Worm (Caenorhabditis elegans) whole organism, L1 larva: Measurements from ENCODE around the gene ZC190.5.

Experiments used
- C16A3.4 ChIP-seq: fragments of 150-350 bp; optimal IDR thresholded peaks from 2 replicates; lab custom pipeline; 2014; ENCODE audit warnings: missing biosample characterization, missing genetic modification characterization
- C34B4.2 ChIP-seq: sonication (generic microtip); optimal IDR thresholded peaks from 2 replicates; lab custom pipeline; 2017; ENCODE audit warnings: mild to moderate bottlenecking, missing genetic modification characterization, missing compliant biosample characterization
- aha-1 ChIP-seq: fragments of 150-350 bp; optimal IDR thresholded peaks from 2 replicates; lab custom pipeline; 2014; ENCODE audit warnings: missing biosample characterization, missing genetic modification characterization
- blmp-1 ChIP-seq: fragments of 150-350 bp; optimal IDR thresholded peaks from 2 replicates; lab custom pipeline; 2014; ENCODE audit warnings: missing biosample characterization, missing genetic modification characterization
- ceh-82 ChIP-seq, 3 experiments: fragments of 150-350 bp in 1 of 3; sonication (generic microtip) in 2 of 3; optimal IDR thresholded peaks; 2 replicates each; lab custom pipeline; 2014 to 2017; ENCODE audit warnings: missing biosample characterization in 3 of 3, missing genetic modification characterization in 3 of 3
- ceh-90 ChIP-seq: sonication (generic microtip); optimal IDR thresholded peaks from 2 replicates; lab custom pipeline; 2016; ENCODE audit warnings: missing genetic modification characterization, missing compliant biosample characterization
- dsc-1 ChIP-seq: sonication (generic microtip); optimal IDR thresholded peaks from 2 replicates; lab custom pipeline; 2016; ENCODE audit warnings: mild to moderate bottlenecking, missing genetic modification characterization, missing compliant biosample characterization
- efl-1 ChIP-seq, 4 experiments: fragments of 150-350 bp; optimal IDR thresholded peaks in 3 of 4; peaks in 1 of 4; 1 replicate in 1 of 4; 2 replicates in 3 of 4; lab custom pipeline; 2014; ENCODE audit warnings: missing biosample characterization in 2 of 4, missing genetic modification characterization in 2 of 4, missing genetic modification reagents in 2 of 4
- elt-2 ChIP-seq: sonication (generic microtip); optimal IDR thresholded peaks from 2 replicates; lab custom pipeline; 2016; ENCODE audit warnings: missing genetic modification characterization, mild to moderate bottlenecking, inconsistent platforms, missing compliant biosample characterization, missing genetic modification reagents
- elt-3 ChIP-seq, 6 experiments: fragments of 150-350 bp in 1 of 6; sonication (generic microtip); optimal IDR thresholded peaks; 2 replicates each; lab custom pipeline; 2017 to 2018; ENCODE audit warnings: missing biosample characterization in 6 of 6, missing genetic modification characterization in 6 of 6, inconsistent platforms in 1 of 6
- fkh-8 ChIP-seq: sonication (generic microtip); optimal IDR thresholded peaks from 2 replicates; lab custom pipeline; 2016; ENCODE audit warnings: mild to moderate bottlenecking, missing genetic modification characterization, missing compliant biosample characterization
- fos-1 ChIP-seq: fragments of 150-350 bp; optimal IDR thresholded peaks from 2 replicates; lab custom pipeline; 2014; ENCODE audit warnings: missing biosample characterization, missing genetic modification characterization
- grh-1 ChIP-seq: fragments of 200-800 bp; sonication (Bioruptor generic); IDR thresholded peaks from 2 replicates; pipeline ENCODE4 v1.3.6; 2022; ENCODE audit warnings: missing genetic modification reagents, missing genetic modification characterization, missing compliant biosample characterization
- hlh-17 ChIP-seq: fragments of 200-800 bp; sonication (Bioruptor generic); optimal IDR thresholded peaks from 2 replicates; lab custom pipeline; 2018; ENCODE audit warnings: missing genetic modification characterization, mild to moderate bottlenecking, missing compliant biosample characterization, moderate library complexity, borderline replicate concordance
- irx-1 ChIP-seq: sonication (generic microtip); optimal IDR thresholded peaks from 2 replicates; lab custom pipeline; 2016; ENCODE audit warnings: missing genetic modification characterization, missing compliant biosample characterization
- isw-1 ChIP-seq: fragments of 200-800 bp; sonication (Bioruptor generic); IDR thresholded peaks from 2 replicates; pipeline ENCODE4 v1.3.6; 2022; ENCODE audit warnings: missing genetic modification characterization, missing compliant biosample characterization
- lin-13 ChIP-seq: fragments of 150-350 bp; optimal IDR thresholded peaks from 2 replicates; lab custom pipeline; 2014; ENCODE audit warnings: missing biosample characterization, missing genetic modification reagents, missing genetic modification characterization
- lin-14 ChIP-seq: fragments of 200-800 bp; sonication (Bioruptor generic); optimal IDR thresholded peaks from 2 replicates; lab custom pipeline; 2018; ENCODE audit warnings: mild to moderate bottlenecking, missing genetic modification characterization, moderate library complexity, missing compliant biosample characterization
- lin-15B ChIP-seq: fragments of 150-350 bp; sonication (generic microtip); optimal IDR thresholded peaks from 3 replicates; lab custom pipeline; 2014; ENCODE audit warnings: missing biosample characterization, missing genetic modification characterization
- lin-35 ChIP-seq, 2 experiments: fragments of 150-350 bp; optimal IDR thresholded peaks; 2 replicates each; lab custom pipeline; 2014; ENCODE audit warnings: missing biosample characterization in 2 of 2, missing genetic modification characterization in 2 of 2, missing genetic modification reagents in 2 of 2
- lin-39 ChIP-seq: fragments of 150-350 bp; optimal IDR thresholded peaks from 2 replicates; lab custom pipeline; 2014; ENCODE audit warnings: missing biosample characterization, missing genetic modification reagents, missing genetic modification characterization
- lir-3 ChIP-seq: sonication (generic microtip); optimal IDR thresholded peaks from 2 replicates; lab custom pipeline; 2016; ENCODE audit warnings: mild to moderate bottlenecking, missing genetic modification characterization, moderate library complexity, missing compliant biosample characterization; ENCODE audit not compliant: poor library complexity
- mep-1 ChIP-seq: fragments of 150-350 bp; optimal IDR thresholded peaks from 2 replicates; lab custom pipeline; 2014; ENCODE audit warnings: missing biosample characterization, missing genetic modification characterization
- nhr-12 ChIP-seq: sonication (generic microtip); optimal IDR thresholded peaks from 2 replicates; lab custom pipeline; 2017; ENCODE audit warnings: missing biosample characterization, missing genetic modification characterization
- nhr-19 ChIP-seq: fragments of 200-800 bp; sonication (Bioruptor generic); conservative IDR thresholded peaks from 2 replicates; pipeline ENCODE4 v1.3.6; 2022; ENCODE audit warnings: missing genetic modification characterization, missing compliant biosample characterization
- nhr-20 ChIP-seq: sonication (generic microtip); optimal IDR thresholded peaks from 2 replicates; lab custom pipeline; 2016; ENCODE audit warnings: mild to moderate bottlenecking, missing genetic modification characterization, missing compliant biosample characterization
- nhr-47 ChIP-seq: sonication (generic microtip); optimal IDR thresholded peaks from 2 replicates; lab custom pipeline; 2016; ENCODE audit warnings: mild to moderate bottlenecking, missing genetic modification characterization, moderate library complexity, missing compliant biosample characterization
- nhr-71 ChIP-seq: sonication (generic microtip); optimal IDR thresholded peaks from 2 replicates; lab custom pipeline; 2016; ENCODE audit warnings: mild to moderate bottlenecking, missing genetic modification characterization, moderate library complexity, missing compliant biosample characterization
- nhr-76 ChIP-seq: sonication (generic microtip); optimal IDR thresholded peaks from 2 replicates; lab custom pipeline; 2017; ENCODE audit warnings: missing biosample characterization, missing genetic modification characterization
- nhr-77 ChIP-seq: fragments of 150-350 bp; optimal IDR thresholded peaks from 2 replicates; lab custom pipeline; 2014; ENCODE audit warnings: missing biosample characterization, missing genetic modification characterization
- pag-3 ChIP-seq: sonication (generic microtip); optimal IDR thresholded peaks from 2 replicates; lab custom pipeline; 2017; ENCODE audit warnings: missing genetic modification characterization, mild to moderate bottlenecking, missing compliant biosample characterization, antibody characterized with exemption, borderline replicate concordance; ENCODE audit not compliant: insufficient read depth
- pax-3 ChIP-seq: fragments of 200-800 bp; sonication (Bioruptor generic); optimal IDR thresholded peaks from 2 replicates; lab custom pipeline; 2018; ENCODE audit warnings: mild to moderate bottlenecking, missing genetic modification characterization, moderate library complexity, missing compliant biosample characterization
- pqm-1 ChIP-seq: sonication (generic microtip); optimal IDR thresholded peaks from 3 replicates; lab custom pipeline; 2017; ENCODE audit warnings: missing biosample characterization, missing genetic modification characterization
- rnt-1 ChIP-seq: sonication (generic microtip); optimal IDR thresholded peaks from 2 replicates; lab custom pipeline; 2016; ENCODE audit warnings: mild to moderate bottlenecking, missing genetic modification characterization, moderate library complexity, missing compliant biosample characterization
- skn-1 ChIP-seq: fragments of 150-350 bp; optimal IDR thresholded peaks from 2 replicates; lab custom pipeline; 2014; ENCODE audit warnings: missing biosample characterization, missing genetic modification characterization
- snpc-4 ChIP-seq: fragments of 150-350 bp; optimal IDR thresholded peaks from 2 replicates; lab custom pipeline; 2014; ENCODE audit warnings: missing biosample characterization, missing genetic modification characterization
- snu-23 ChIP-seq: sonication (generic microtip); optimal IDR thresholded peaks from 2 replicates; lab custom pipeline; 2016; ENCODE audit warnings: missing genetic modification characterization, missing compliant biosample characterization
- swsn-7 ChIP-seq: sonication (generic microtip); optimal IDR thresholded peaks from 2 replicates; lab custom pipeline; 2016; ENCODE audit warnings: missing genetic modification characterization, missing compliant biosample characterization
- tbx-2 ChIP-seq: sonication (generic microtip); optimal IDR thresholded peaks from 2 replicates; lab custom pipeline; 2016; ENCODE audit warnings: missing genetic modification characterization, missing compliant biosample characterization
- tlp-1 ChIP-seq: fragments of 150-350 bp; optimal IDR thresholded peaks from 2 replicates; lab custom pipeline; 2014; ENCODE audit warnings: missing biosample characterization, missing genetic modification characterization
- unc-130 ChIP-seq: fragments of 150-350 bp; optimal IDR thresholded peaks from 2 replicates; lab custom pipeline; 2017; ENCODE audit warnings: missing biosample characterization, missing genetic modification characterization, inconsistent platforms
- unc-30 ChIP-seq: sonication (generic microtip); optimal IDR thresholded peaks from 2 replicates; lab custom pipeline; 2017; ENCODE audit warnings: missing biosample characterization, missing genetic modification characterization
- unc-62 ChIP-seq: fragments of 150-350 bp; optimal IDR thresholded peaks from 2 replicates; lab custom pipeline; 2014; ENCODE audit warnings: missing biosample characterization, missing genetic modification reagents, missing genetic modification characterization
- unc-86 ChIP-seq: sonication (generic microtip); optimal IDR thresholded peaks from 2 replicates; lab custom pipeline; 2016; ENCODE audit warnings: missing genetic modification characterization, missing compliant biosample characterization
- xbp-1 ChIP-seq: sonication (generic microtip); optimal IDR thresholded peaks from 2 replicates; lab custom pipeline; 2016; ENCODE audit warnings: missing genetic modification characterization, missing compliant biosample characterization
- zag-1 ChIP-seq: fragments of 150-350 bp; optimal IDR thresholded peaks from 2 replicates; lab custom pipeline; 2014; ENCODE audit warnings: missing biosample characterization, missing genetic modification characterization
- ztf-4 ChIP-seq: fragments of 150-350 bp; optimal IDR thresholded peaks from 2 replicates; lab custom pipeline; 2014; ENCODE audit warnings: missing biosample characterization, missing genetic modification characterization

The ZC190.5 gene

ce11 chrV:8667230-8668021 is 6.0 kb downstream of the ZC190.5 start:
- TF ChIP-seq hlh-17 = no peak
- no peak for TF ChIP-seq grh-1 (GFP tag; lab: Robert Waterston, UW)
- peak; percentile 20 for TF ChIP-seq nhr-19
- no peak for TF ChIP-seq pax-3 (tag; lab: Kevin White, UChicago)
- no peak for TF ChIP-seq unc-130
- TF ChIP-seq tlp-1 (tag; lab: Kevin White, UChicago) = no peak
- no peak for TF ChIP-seq unc-62 (GFP tag; lab: Kevin White, UChicago)
- peak; percentile 73 for TF ChIP-seq rnt-1 (tag; lab: Kevin White, UChicago)
- no peak for TF ChIP-seq isw-1
- no peak for TF ChIP-seq mep-1 (tag; lab: Kevin White, UChicago)
- no peak for TF ChIP-seq lir-3
- TF ChIP-seq nhr-77 (tag; lab: Kevin White, UChicago) = no peak
- no peak for TF ChIP-seq lin-35 (GFP tag; optimal IDR thresholded peaks at IDR 0.05; lab: Kevin White, UChicago)
- no peak for TF ChIP-seq elt-2 (tag; lab: Kevin White, UChicago)
- TF ChIP-seq ztf-4 (tag; lab: Kevin White, UChicago) = peak; percentile 23
- peak; percentile 21 for TF ChIP-seq nhr-47 (tag; lab: Kevin White, UChicago)
- peak; percentile 38 for TF ChIP-seq nhr-20 (tag; lab: Kevin White, UChicago)
- peak; percentile 33 for TF ChIP-seq lin-39 (tag; lab: Kevin White, UChicago)
- TF ChIP-seq nhr-71 = peak; percentile 65
- peak; percentile 12 for TF ChIP-seq snu-23 (GFP tag; lab: Kevin White, UChicago)
- TF ChIP-seq lin-14 (GFP tag; lab: Kevin White, UChicago) = peak; percentile 55
- no peak for TF ChIP-seq xbp-1

- TF ChIP-seq efl-1 (optimal IDR thresholded peaks at IDR 0.05; lab: Kevin White, UChicago) = no peak
- peak in 1 of 2 experiments; percentile 58 for TF ChIP-seq efl-1 (GFP tag; optimal IDR thresholded peaks at IDR 0.05 in 1 of 2; lab: Kevin White, UChicago)
- no peak for TF ChIP-seq lir-3
These were observed 7.6 kb downstream of the ZC190.5 start, which contains the start of gene ZC190.4 for ce11 chrV:8665765-8666164. Gene ZC190.4 (plus strand): TSS chrV:8666065.

- TF ChIP-seq unc-30 (tag; lab: Kevin White, UChicago) (no peak), lin-14 (GFP tag; lab: Kevin White, UChicago) (peak; percentile 91), swsn-7 (tag; lab: Kevin White, UChicago) (peak; percentile 39), tlp-1 (tag; lab: Kevin White, UChicago) (no peak), fkh-8 (tag; lab: Kevin White, UChicago) (peak; percentile 70), C34B4.2 (no peak), irx-1 (tag; lab: Kevin White, UChicago) (peak; percentile 10), efl-1 (optimal IDR thresholded peaks at IDR 0.05; lab: Kevin White, UChicago) (peak in 1 of 2 experiments; percentile 16), efl-1 (GFP tag; optimal IDR thresholded peaks at IDR 0.05 in 1 of 2; lab: Kevin White, UChicago) (peak in 1 of 2 experiments; percentile 51), pqm-1 (tag; lab: Kevin White, UChicago) (no peak), pag-3 (tag; lab: Kevin White, UChicago) (no peak), lin-15B (no peak), nhr-20 (tag; lab: Kevin White, UChicago) (no peak), hlh-17 (no peak), blmp-1 (tag; lab: Kevin White, UChicago) (no peak), nhr-76 (tag; lab: Kevin White, UChicago) (no peak), zag-1 (tag; lab: Kevin White, UChicago) (no peak), dsc-1 (tag; lab: Kevin White, UChicago) (peak; percentile 45), tbx-2 (tag; lab: Kevin White, UChicago) (peak; percentile 43), nhr-12 (tag; lab: Kevin White, UChicago) (no peak), snu-23 (GFP tag; lab: Kevin White, UChicago) (peak; percentile 7), C16A3.4 (no peak), fos-1 (tag; lab: Kevin White, UChicago) (no peak), ceh-82 (tag; optimal IDR thresholded peaks at IDR 0.05; lab: Kevin White, UChicago) (peak in 2 of 3 experiments; percentile 14 to 33), ceh-90 (no peak), unc-86 (peak; percentile 81), nhr-47 (tag; lab: Kevin White, UChicago) (peak; percentile 40), skn-1 (no peak), lin-13 (GFP tag; lab: Kevin White, UChicago) (no peak), snpc-4 (tag; lab: Kevin White, UChicago) (peak; percentile 7), aha-1 (tag; lab: Kevin White, UChicago) (no peak), elt-3 (tag; optimal IDR thresholded peaks at IDR 0.05; lab: Kevin White, UChicago) (no peak)
These were observed 10.4 kb downstream of the ZC190.5 start for ce11 chrV:8663023-8663422.
